Worm (Caenorhabditis elegans) whole organism, L4 larva: ENCODE results near the gene M176.4.
"Not testable (repeated sequence)": the region's sequence is repeated elsewhere in the genome, so short reads cannot be mapped to it uniquely, and the experiment has no call there.

Source experiments
- F49E8.2 ChIP-seq: sonication (generic microtip); optimal IDR thresholded peaks from 2 replicates; lab custom pipeline; 2016; ENCODE audit warnings: missing compliant biosample characterization, mild to moderate bottlenecking, missing genetic modification characterization, borderline replicate concordance
- gei-8 ChIP-seq: fragments of 200-800 bp; sonication (Bioruptor generic); optimal IDR thresholded peaks from 2 replicates; lab custom pipeline; 2018; ENCODE audit warnings: mild to moderate bottlenecking, missing genetic modification characterization, missing compliant biosample characterization
- lim-7 ChIP-seq: fragments of 200-800 bp; sonication (Bioruptor generic); IDR thresholded peaks from 2 replicates; pipeline ENCODE4 v1.3.6; 2022; ENCODE audit warnings: missing genetic modification characterization, missing compliant biosample characterization
- lin-13 ChIP-seq: fragments of 150-350 bp; optimal IDR thresholded peaks from 2 replicates; lab custom pipeline; 2014; ENCODE audit warnings: missing biosample characterization, missing genetic modification reagents, missing genetic modification characterization

ce11 chrII:9459462-9459861, 41.3 kb downstream of the M176.4 start, which contains the start of gene R09D1.14:
- not testable (repeated sequence) for TF ChIP-seq F49E8.2 (tag; lab: Kevin White, UChicago); gei-8 (GFP tag; lab: Kevin White, UChicago); lin-13 (GFP tag; lab: Kevin White, UChicago); lim-7
